Fruit fly (Drosophila melanogaster) whole organism, embryonic: Measurements from ENCODE around the gene mRpL32.

ENCODE experiments used
- Bdp1 ChIP-seq: fragments of 200-800 bp; sonication (Bioruptor generic); optimal IDR thresholded peaks from 3 replicates; lab custom pipeline; 2016; ENCODE audit warnings: missing biosample characterization, missing genetic modification characterization
- Blimp-1 ChIP-seq: fragments of 200-800 bp; sonication (Bioruptor generic); optimal IDR thresholded peaks from 3 replicates; lab custom pipeline; 2018; ENCODE audit warnings: missing biosample characterization, missing genetic modification characterization, mild to moderate bottlenecking, moderate library complexity, missing genetic modification reagents
- CG10209 ChIP-seq: fragments of 200-800 bp; sonication (Bioruptor generic); optimal IDR thresholded peaks from 3 replicates; lab custom pipeline; 2017; ENCODE audit warnings: missing biosample characterization, mild to moderate bottlenecking, missing genetic modification characterization, missing genetic modification reagents
- CG10274 ChIP-seq: fragments of 200-800 bp; sonication (Bioruptor generic); optimal IDR thresholded peaks from 3 replicates; lab custom pipeline; 2017; ENCODE audit warnings: missing biosample characterization, mild to moderate bottlenecking, missing genetic modification characterization
- CG10321 ChIP-seq: fragments of 200-800 bp; sonication (Bioruptor generic); IDR thresholded peaks from 2 replicates; pipeline ENCODE4 v1.3.6; 2022; ENCODE audit warnings: missing biosample characterization, missing genetic modification characterization
- CG10654 ChIP-seq: fragments of 200-800 bp; sonication (Bioruptor generic); optimal IDR thresholded peaks from 2 replicates; lab custom pipeline; 2016; ENCODE audit warnings: missing biosample characterization, missing genetic modification characterization
- CG10959 ChIP-seq: fragments of 200-800 bp; sonication (Bioruptor generic); IDR thresholded peaks from 2 replicates; pipeline ENCODE4 v1.3.6; 2022; ENCODE audit warnings: missing biosample characterization, missing genetic modification characterization
- CG11504 ChIP-seq: fragments of 200-800 bp; sonication (Bioruptor generic); optimal IDR thresholded peaks from 3 replicates; lab custom pipeline; 2019; ENCODE audit warnings: missing biosample characterization, mild to moderate bottlenecking, missing genetic modification characterization, moderate library complexity
- CG12659 ChIP-seq: fragments of 200-800 bp; sonication (Bioruptor generic); optimal IDR thresholded peaks from 3 replicates; lab custom pipeline; 2017; ENCODE audit warnings: mild to moderate bottlenecking, missing biosample characterization, missing genetic modification reagents, missing genetic modification characterization
- CG13296 ChIP-seq: fragments of 200-800 bp; sonication (Bioruptor generic); optimal IDR thresholded peaks from 3 replicates; lab custom pipeline; 2018; ENCODE audit warnings: missing biosample characterization, mild to moderate bottlenecking, missing genetic modification characterization
- CG14667 ChIP-seq: fragments of 200-800 bp; sonication (Bioruptor generic); IDR thresholded peaks from 2 replicates; pipeline ENCODE4 v1.3.6; 2022; ENCODE audit warnings: missing biosample characterization, missing genetic modification characterization
- CG14860 ChIP-seq: fragments of 200-800 bp; sonication (Bioruptor generic); IDR thresholded peaks from 3 replicates; pipeline ENCODE4 v1.3.6; 2022; ENCODE audit warnings: missing biosample characterization, missing genetic modification characterization; ENCODE audit not compliant: partially characterized antibody
- CG1602 ChIP-seq: fragments of 200-800 bp; sonication (Bioruptor generic); optimal IDR thresholded peaks from 3 replicates; lab custom pipeline; 2016; ENCODE audit warnings: missing biosample characterization, missing genetic modification characterization
- CG16815 ChIP-seq: fragments of 200-800 bp; sonication (Bioruptor generic); optimal IDR thresholded peaks from 3 replicates; lab custom pipeline; 2017; ENCODE audit warnings: missing biosample characterization, mild to moderate bottlenecking, missing genetic modification characterization
- CG17359 ChIP-seq: fragments of 200-800 bp; sonication (Bioruptor generic); optimal IDR thresholded peaks from 3 replicates; lab custom pipeline; 2018; ENCODE audit warnings: missing biosample characterization, mild to moderate bottlenecking, missing genetic modification characterization, moderate library complexity
- CG18011 ChIP-seq: fragments of 200-800 bp; sonication (Bioruptor generic); optimal IDR thresholded peaks from 2 replicates; lab custom pipeline; 2017; ENCODE audit warnings: missing biosample characterization, missing genetic modification characterization, mild to moderate bottlenecking, moderate library complexity, missing genotype
- CG2199 ChIP-seq: fragments of 200-800 bp; sonication (Bioruptor generic); IDR thresholded peaks from 3 replicates; pipeline ENCODE4 v1.3.6; 2022; ENCODE audit warnings: missing biosample characterization, missing genetic modification characterization
- CG2678 ChIP-seq: fragments of 200-800 bp; sonication (Bioruptor generic); optimal IDR thresholded peaks from 3 replicates; lab custom pipeline; 2019; ENCODE audit warnings: missing biosample characterization, mild to moderate bottlenecking, missing genetic modification characterization, moderate library complexity
- CG2889 ChIP-seq: fragments of 200-800 bp; sonication (Bioruptor generic); IDR thresholded peaks from 3 replicates; pipeline ENCODE4 v1.3.6; 2022; ENCODE audit warnings: missing biosample characterization, missing genetic modification characterization
- CG31365 ChIP-seq: fragments of 200-800 bp; sonication (Bioruptor generic); optimal IDR thresholded peaks from 2 replicates; lab custom pipeline; 2018; ENCODE audit warnings: missing biosample characterization, mild to moderate bottlenecking, missing genetic modification characterization
- CG4360 ChIP-seq: fragments of 200-800 bp; sonication (Bioruptor generic); IDR thresholded peaks from 2 replicates; pipeline ENCODE4 v1.3.6; 2022; ENCODE audit warnings: missing biosample characterization, missing genetic modification characterization
- CG4424 ChIP-seq: fragments of 200-800 bp; sonication (Bioruptor generic); optimal IDR thresholded peaks from 3 replicates; lab custom pipeline; 2016; ENCODE audit warnings: missing biosample characterization, missing genetic modification characterization
- CG5180 ChIP-seq: fragments of 200-800 bp; sonication (Bioruptor generic); optimal IDR thresholded peaks from 3 replicates; lab custom pipeline; 2017; ENCODE audit warnings: missing biosample characterization, missing genetic modification characterization, mild to moderate bottlenecking, moderate library complexity, missing genetic modification reagents
- CG9215 ChIP-seq: fragments of 200-800 bp; sonication (Bioruptor generic); IDR thresholded peaks from 2 replicates; pipeline ENCODE4 v1.3.6; 2022; ENCODE audit warnings: missing biosample characterization, missing genetic modification characterization
- Dip3 ChIP-seq: fragments of 200-800 bp; sonication (Bioruptor generic); optimal IDR thresholded peaks from 3 replicates; lab custom pipeline; 2016; ENCODE audit warnings: missing biosample characterization, missing genetic modification characterization
- Dref ChIP-seq: fragments of 200-800 bp; sonication (Bioruptor generic); IDR thresholded peaks from 2 replicates; pipeline ENCODE4 v1.3.6; 2022; ENCODE audit warnings: missing biosample characterization, missing genetic modification characterization
- E2f1 ChIP-seq: fragments of 200-800 bp; sonication (Bioruptor generic); IDR thresholded peaks from 2 replicates; pipeline ENCODE4 v1.3.6; 2022; ENCODE audit warnings: missing biosample characterization, missing genetic modification characterization
- Fer3 ChIP-seq: fragments of 200-800 bp; sonication (Bioruptor generic); optimal IDR thresholded peaks from 2 replicates; lab custom pipeline; 2018; ENCODE audit warnings: missing biosample characterization, mild to moderate bottlenecking, missing genetic modification characterization, moderate library complexity
- HmgZ ChIP-seq: fragments of 200-800 bp; sonication (Bioruptor generic); optimal IDR thresholded peaks from 2 replicates; lab custom pipeline; 2018; ENCODE audit warnings: missing biosample characterization, mild to moderate bottlenecking, missing genetic modification characterization
- Hr51 ChIP-seq, 2 experiments: fragments of 200-800 bp; sonication (Bioruptor generic); optimal IDR thresholded peaks; 2 replicates in 1 of 2; 3 replicates in 1 of 2; lab custom pipeline; 2016 to 2018; ENCODE audit warnings: missing biosample characterization in 2 of 2, missing genetic modification characterization in 2 of 2, mild to moderate bottlenecking in 1 of 2, moderate library complexity in 1 of 2
- Jarid2 ChIP-seq: fragments of 200-800 bp; sonication (Bioruptor generic); optimal IDR thresholded peaks from 3 replicates; lab custom pipeline; 2017; ENCODE audit warnings: mild to moderate bottlenecking, missing biosample characterization, missing genetic modification reagents, missing genetic modification characterization
- Myb ChIP-seq: fragments of 200-800 bp; sonication (Bioruptor generic); optimal IDR thresholded peaks from 2 replicates; lab custom pipeline; 2016; ENCODE audit warnings: missing biosample characterization, missing genetic modification characterization
- Rx ChIP-seq: fragments of 200-800 bp; sonication (Bioruptor generic); IDR thresholded peaks from 2 replicates; pipeline ENCODE4 v1.3.6; 2022; ENCODE audit warnings: missing biosample characterization, missing genetic modification characterization
- Ssrp ChIP-seq: fragments of 200-800 bp; sonication (Bioruptor generic); optimal IDR thresholded peaks from 2 replicates; lab custom pipeline; 2018; ENCODE audit warnings: missing biosample characterization, mild to moderate bottlenecking, missing genetic modification characterization, moderate library complexity
- btn ChIP-seq: fragments of 200-800 bp; sonication (Bioruptor generic); optimal IDR thresholded peaks from 2 replicates; lab custom pipeline; 2016; ENCODE audit warnings: missing biosample characterization, missing genetic modification characterization
- crol ChIP-seq: fragments of 200-800 bp; sonication (Bioruptor generic); IDR thresholded peaks from 2 replicates; pipeline ENCODE4 v1.3.6; 2022; ENCODE audit warnings: missing biosample characterization, missing genetic modification characterization
- cwo ChIP-seq: fragments of 200-800 bp; sonication (Bioruptor generic); optimal IDR thresholded peaks from 3 replicates; lab custom pipeline; 2017; ENCODE audit warnings: missing biosample characterization, missing genetic modification characterization, mild to moderate bottlenecking, moderate library complexity, missing genetic modification reagents
- dm ChIP-seq: fragments of 200-800 bp; sonication (Bioruptor generic); optimal IDR thresholded peaks from 3 replicates; lab custom pipeline; 2016; ENCODE audit warnings: missing biosample characterization, missing genetic modification characterization
- h ChIP-seq: fragments of >200 bp; optimal IDR thresholded peaks from 2 replicates; lab custom pipeline; 2017
- kah ChIP-seq: fragments of 200-800 bp; sonication (Bioruptor generic); optimal IDR thresholded peaks from 2 replicates; lab custom pipeline; 2018; ENCODE audit warnings: missing biosample characterization, mild to moderate bottlenecking, missing genetic modification characterization
- lilli ChIP-seq: fragments of 200-800 bp; sonication (Bioruptor generic); optimal IDR thresholded peaks from 3 replicates; lab custom pipeline; 2016; ENCODE audit warnings: missing biosample characterization, missing genetic modification characterization
- lmd ChIP-seq: fragments of 200-800 bp; sonication (Bioruptor generic); IDR thresholded peaks from 2 replicates; pipeline ENCODE4 v1.3.6; 2022; ENCODE audit warnings: missing biosample characterization, missing genetic modification characterization
- pb ChIP-seq: fragments of 200-800 bp; sonication (Bioruptor generic); optimal IDR thresholded peaks from 3 replicates; lab custom pipeline; 2016; ENCODE audit warnings: missing biosample characterization, missing genetic modification characterization
- pros ChIP-seq: fragments of 200-800 bp; sonication (Bioruptor generic); optimal IDR thresholded peaks from 3 replicates; lab custom pipeline; 2019; ENCODE audit warnings: missing biosample characterization, mild to moderate bottlenecking, missing genetic modification characterization, moderate library complexity
- pzg ChIP-seq: fragments of 200-800 bp; sonication (Bioruptor generic); optimal IDR thresholded peaks from 3 replicates; lab custom pipeline; 2018; ENCODE audit warnings: missing biosample characterization, mild to moderate bottlenecking, missing genetic modification characterization, moderate library complexity
- ranshi ChIP-seq: fragments of 200-800 bp; sonication (Bioruptor generic); IDR thresholded peaks from 2 replicates; pipeline ENCODE4 v1.3.6; 2022; ENCODE audit warnings: missing biosample characterization, missing genetic modification characterization
- rib ChIP-seq: fragments of 200-800 bp; sonication (Bioruptor generic); IDR thresholded peaks from 2 replicates; pipeline ENCODE4 v1.3.6; 2022; ENCODE audit warnings: missing biosample characterization, missing genetic modification characterization
- sr ChIP-seq: fragments of 200-800 bp; sonication (Bioruptor generic); IDR thresholded peaks from 3 replicates; pipeline ENCODE4 v1.3.6; 2022; ENCODE audit warnings: missing biosample characterization, missing genetic modification characterization
- toy ChIP-seq: fragments of 200-800 bp; sonication (Bioruptor generic); IDR thresholded peaks from 2 replicates; pipeline ENCODE4 v1.3.6; 2022; ENCODE audit warnings: missing biosample characterization, missing genetic modification characterization
- unpg ChIP-seq: fragments of 200-800 bp; sonication (Bioruptor generic); optimal IDR thresholded peaks from 3 replicates; lab custom pipeline; 2018; ENCODE audit warnings: missing biosample characterization, mild to moderate bottlenecking, missing genetic modification characterization, moderate library complexity
- zfh1 ChIP-seq: fragments of 200-800 bp; sonication (Bioruptor generic); IDR thresholded peaks from 3 replicates; pipeline ENCODE4 v1.3.6; 2022; ENCODE audit warnings: missing biosample characterization, missing genetic modification characterization

Gene mRpL32

dm6 chr3R:31225043-31225681 lies 27.5 kb upstream of the mRpL32 start (continued):
- TF ChIP-seq Hr51 (GFP tag; optimal IDR thresholded peaks at IDR 0.05; lab: Kevin White, UChicago) (no peak), CG9215 (GFP tag; lab: Robert Waterston, UW) (no peak), toy (no peak), ranshi (no peak), Dref (no peak), crol (GFP tag; lab: Robert Waterston, UW) (peak; percentile 74), pros (GFP tag; lab: Kevin White, UChicago) (no peak), zfh1 (no peak), CG5180 (no peak), CG31365 (no peak), btn (GFP tag; lab: Kevin White, UChicago) (no peak), Blimp-1 (no peak), Ssrp (no peak), CG4360 (GFP tag; lab: Robert Waterston, UW) (no peak), kah (GFP tag; lab: Kevin White, UChicago) (peak; percentile 5), E2f1 (GFP tag; lab: Robert Waterston, UW) (no peak), Fer3 (tag; lab: Kevin White, UChicago) (no peak), lilli (GFP tag; lab: Kevin White, UChicago) (no peak), cwo (no peak), CG10654 (GFP tag; lab: Kevin White, UChicago) (no peak), rib (GFP tag; lab: Robert Waterston, UW) (no peak), CG12659 (GFP tag; lab: Kevin White, UChicago) (no peak), pb (GFP tag; lab: Kevin White, UChicago) (no peak), dm (GFP tag; lab: Kevin White, UChicago) (peak; percentile 82), CG14667 (GFP tag; lab: Robert Waterston, UW) (no peak), CG17359 (tag; lab: Kevin White, UChicago) (peak; percentile 0), Jarid2 (GFP tag; lab: Kevin White, UChicago) (no peak), CG18011 (GFP tag; lab: Kevin White, UChicago) (no peak), CG1602 (GFP tag; lab: Kevin White, UChicago) (no peak), HmgZ (tag; lab: Kevin White, UChicago) (peak; percentile 48), CG10209 (no peak), Rx (GFP tag; lab: Robert Waterston, UW) (no peak), lmd (no peak), CG11504 (tag; lab: Kevin White, UChicago) (no peak), sr (0 out of 3 replicates have a peak, but pooled peaks have one; percentile 14), CG13296 (GFP tag; lab: Kevin White, UChicago) (no peak), CG10274 (GFP tag; lab: Kevin White, UChicago) (no peak), CG2889 (GFP tag; lab: Robert Waterston, UW) (no peak), h (lab: Kevin White, UChicago) (no peak), CG4424 (GFP tag; lab: Kevin White, UChicago) (no peak), CG2678 (tag; lab: Kevin White, UChicago) (no peak), unpg (GFP tag; lab: Kevin White, UChicago) (no peak), CG16815 (GFP tag; lab: Kevin White, UChicago) (no peak), Myb (GFP tag; lab: Kevin White, UChicago) (no peak), CG10959 (GFP tag; lab: Robert Waterston, UW) (no peak), Bdp1 (no peak), CG14860 (no peak), CG10321 (GFP tag; lab: Robert Waterston, UW) (no peak), CG2199 (GFP tag; lab: Robert Waterston, UW) (0 out of 3 replicates have a peak, but pooled peaks have one; percentile 32), Dip3 (no peak), pzg (GFP tag; lab: Kevin White, UChicago) (no peak)
